Worm (Caenorhabditis elegans): Measurements from ENCODE around the gene mpz-6.

DNA sequence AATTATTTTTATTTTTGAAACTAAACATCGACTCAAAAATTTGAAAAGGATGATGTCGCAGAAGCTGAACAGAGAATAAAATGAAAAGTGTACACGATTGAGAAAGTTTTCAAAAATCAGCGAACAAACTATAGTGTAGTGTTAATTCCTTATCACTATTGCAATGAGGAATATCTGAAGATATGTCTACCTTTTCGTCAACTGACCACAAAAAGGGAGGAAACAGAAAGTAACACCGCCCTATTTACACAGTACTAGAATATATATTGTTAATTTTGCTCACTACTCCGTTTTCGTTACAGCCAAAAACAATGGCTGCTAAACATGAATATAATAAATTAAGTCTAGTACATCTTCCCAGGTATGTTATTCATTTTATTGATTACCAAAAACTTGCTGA is 41.0 kb upstream of the mpz-6 start, which contains the start of gene chil-18:
- TF ChIP-seq nhr-76 (tag; optimal IDR thresholded peaks at IDR 0.05), result no peak
- TF ChIP-seq unc-39 (tag; optimal IDR thresholded peaks at IDR 0.05), result no peak
- no peak for TF ChIP-seq snpc-4 (tag; optimal IDR thresholded peaks at IDR 0.05)
- TF ChIP-seq sea-2 (GFP tag; optimal IDR thresholded peaks at IDR 0.05), result no peak
- TF ChIP-seq lin-39 (tag; optimal IDR thresholded peaks at IDR 0.05), result no peak
- no peak for TF ChIP-seq pha-4 (tag; optimal IDR thresholded peaks at IDR 0.05)
- no peak for TF ChIP-seq pqm-1 (tag; optimal IDR thresholded peaks at IDR 0.05)

All from whole organism, L3 larva.